Fruit fly (Drosophila melanogaster): ENCODE data around the gene Alp4.

dm6 chr3R:31053784-31054221, 5.1 kb downstream of the Alp4 start, which contains the start of gene Chchd3:
- TF ChIP-seq CG8478 (optimal IDR thresholded peaks at IDR 0.05), result no peak
- peak; percentile 54 to 60 for TF ChIP-seq CTCF (optimal IDR thresholded peaks at IDR 0.05)
